Fruit fly (Drosophila melanogaster): Measurements from ENCODE around the gene ChLD3.

Gene ChLD3

dm6 chr2L:16716771-16717170 lies 21.9 kb upstream of the ChLD3 start:
- TF ChIP-seq eg (GFP tag; IDR thresholded peaks at IDR 0.05): peak; percentile 67
- no peak for TF ChIP-seq CG31627 (GFP tag; optimal IDR thresholded peaks at IDR 0.05)

dm6 chr2L:16718446-16719173 lies 20.0 kb upstream of the ChLD3 start:
- no peak for TF ChIP-seq CG11762 (GFP tag; optimal IDR thresholded peaks at IDR 0.05; ENCODE audit: insufficient read depth)
- 0 out of 2 replicates have a peak, but pooled peaks have one; percentile 14 for TF ChIP-seq Gug (GFP tag; IDR thresholded peaks at IDR 0.05)
- TF ChIP-seq Met (GFP tag; optimal IDR thresholded peaks at IDR 0.05): no peak
- TF ChIP-seq Hr4 (GFP tag; optimal IDR thresholded peaks at IDR 0.05): no peak
- TF ChIP-seq fd85E (GFP tag; optimal IDR thresholded peaks at IDR 0.05): no peak
- no peak for TF ChIP-seq Sox15 (GFP tag; optimal IDR thresholded peaks at IDR 0.05)
- no peak for TF ChIP-seq CG8632 (GFP tag; optimal IDR thresholded peaks at IDR 0.05)
- TF ChIP-seq CG6792 (GFP tag; optimal IDR thresholded peaks at IDR 0.05): no peak
- no peak for TF ChIP-seq CG4318 (GFP tag; optimal IDR thresholded peaks at IDR 0.05)
- no peak for TF ChIP-seq OdsH (GFP tag; optimal IDR thresholded peaks at IDR 0.05)
- no peak for TF ChIP-seq vri (GFP tag; optimal IDR thresholded peaks at IDR 0.05)
- TF ChIP-seq Eip93F (GFP tag; optimal IDR thresholded peaks at IDR 0.05): no peak
- TF ChIP-seq ss (GFP tag; optimal IDR thresholded peaks at IDR 0.05): no peak
- no peak for TF ChIP-seq lz (GFP tag; optimal IDR thresholded peaks at IDR 0.05)
- no peak for TF ChIP-seq Sox102F (GFP tag; optimal IDR thresholded peaks at IDR 0.05)
- TF ChIP-seq dac (GFP tag; optimal IDR thresholded peaks at IDR 0.05): no peak
- no peak for TF ChIP-seq CG3919 (GFP tag; optimal IDR thresholded peaks at IDR 0.05)
- TF ChIP-seq fkh (GFP tag; optimal IDR thresholded peaks at IDR 0.05): no peak
- TF ChIP-seq CG3032 (tag; optimal IDR thresholded peaks at IDR 0.05): no peak
- TF ChIP-seq spab (GFP tag; optimal IDR thresholded peaks at IDR 0.05): no peak
- no peak for TF ChIP-seq CG34406 (GFP tag; optimal IDR thresholded peaks at IDR 0.05)
- no peak for TF ChIP-seq Ets21C (GFP tag; optimal IDR thresholded peaks at IDR 0.05)
- 0 out of 3 replicates have a peak, but pooled peaks have one; percentile 8 for TF ChIP-seq CG6163 (GFP tag; IDR thresholded peaks at IDR 0.05)
- peak; percentile 23 for TF ChIP-seq CG32006 (GFP tag; optimal IDR thresholded peaks at IDR 0.05)
- TF ChIP-seq CG7368 (GFP tag; optimal IDR thresholded peaks at IDR 0.05): no peak
- TF ChIP-seq CG1621 (tag; optimal IDR thresholded peaks at IDR 0.05): no peak
- TF ChIP-seq topi (GFP tag; optimal IDR thresholded peaks at IDR 0.05): no peak
- TF ChIP-seq achi (GFP tag; optimal IDR thresholded peaks at IDR 0.05): no peak
- TF ChIP-seq Hr38 (GFP tag; optimal IDR thresholded peaks at IDR 0.05): no peak
- no peak for TF ChIP-seq net (GFP tag; optimal IDR thresholded peaks at IDR 0.05)
- TF ChIP-seq CG8119 (GFP tag; IDR thresholded peaks at IDR 0.05): peak; percentile 43; the same call in 2 of the 3 replicates
- no peak for TF ChIP-seq Eip75B (GFP tag; optimal IDR thresholded peaks at IDR 0.05)
- no peak for TF ChIP-seq dsx (GFP tag; optimal IDR thresholded peaks at IDR 0.05; ENCODE audit: poor library complexity, severe bottlenecking)
- TF ChIP-seq Eip78C (GFP tag): peak; percentile 26
- no peak for TF ChIP-seq CG9139 (GFP tag; optimal IDR thresholded peaks at IDR 0.05)
- TF ChIP-seq cyc (GFP tag; optimal IDR thresholded peaks at IDR 0.05): no peak
- no peak for TF ChIP-seq salr (GFP tag; optimal IDR thresholded peaks at IDR 0.05)
- no peak for TF ChIP-seq pdm3 (GFP tag; optimal IDR thresholded peaks at IDR 0.05)
- no peak for TF ChIP-seq fd59A (GFP tag; optimal IDR thresholded peaks at IDR 0.05)
- peak; percentile 47 for TF ChIP-seq CG6276 (GFP tag; optimal IDR thresholded peaks at IDR 0.05)
- TF ChIP-seq CG11294 (GFP tag; IDR thresholded peaks at IDR 0.05): no peak
- no peak for TF ChIP-seq Lpt (GFP tag; optimal IDR thresholded peaks at IDR 0.05)
- no peak for TF ChIP-seq CG6854 (GFP tag; optimal IDR thresholded peaks at IDR 0.05)
- peak; percentile 54; the same call in 1 of the 2 replicates for TF ChIP-seq CG15336 (GFP tag; IDR thresholded peaks at IDR 0.05)
- TF ChIP-seq CG8319 (GFP tag; optimal IDR thresholded peaks at IDR 0.05): no peak
- no peak for TF ChIP-seq esn (GFP tag; optimal IDR thresholded peaks at IDR 0.05)
- peak; percentile 45; the same call in 2 of the 3 replicates for TF ChIP-seq eg (GFP tag; IDR thresholded peaks at IDR 0.05)
- TF ChIP-seq Blimp-1 (GFP tag; optimal IDR thresholded peaks at IDR 0.05): no peak
